Worm (Caenorhabditis elegans) whole organism, L3 larva: ENCODE results near the gene Y57G11C.28.

Source experiments
- R02D3.7 ChIP-seq: fragments of 150-350 bp; optimal IDR thresholded peaks from 2 replicates; lab custom pipeline; 2014; ENCODE audit warnings: missing biosample characterization, missing genetic modification characterization
- ZK546.5 ChIP-seq: sonication (generic microtip); optimal IDR thresholded peaks from 2 replicates; lab custom pipeline; 2017; ENCODE audit warnings: missing biosample characterization, missing genetic modification characterization
- ama-1 ChIP-seq: fragments of 150-350 bp; optimal IDR thresholded peaks from 2 replicates; lab custom pipeline; 2018
- egl-27 ChIP-seq: sonication (generic microtip); optimal IDR thresholded peaks from 4 replicates; lab custom pipeline; 2017; ENCODE audit warnings: missing biosample characterization, missing genetic modification reagents, missing genetic modification characterization
- elt-3 ChIP-seq, 3 experiments: fragments of 150-350 bp in 1 of 3; sonication (generic microtip) in 2 of 3; optimal IDR thresholded peaks; 2 replicates in 2 of 3; 4 replicates in 1 of 3; lab custom pipeline; 2014 to 2017; ENCODE audit warnings: missing biosample characterization in 3 of 3, missing genetic modification characterization in 3 of 3
- fkh-2 ChIP-seq: fragments of 150-350 bp; optimal IDR thresholded peaks from 2 replicates; lab custom pipeline; 2014; ENCODE audit warnings: missing biosample characterization, missing genetic modification reagents, missing genetic modification characterization
- lin-15B ChIP-seq: fragments of 150-350 bp; optimal IDR thresholded peaks from 2 replicates; lab custom pipeline; 2014; ENCODE audit warnings: missing biosample characterization, missing genetic modification characterization
- mdl-1 ChIP-seq: fragments of 150-350 bp; optimal IDR thresholded peaks from 2 replicates; lab custom pipeline; 2014; ENCODE audit warnings: missing biosample characterization, missing genetic modification characterization
- nhr-11 ChIP-seq: fragments of 150-350 bp; optimal IDR thresholded peaks from 2 replicates; lab custom pipeline; 2014; ENCODE audit warnings: missing biosample characterization, missing genetic modification characterization
- nhr-25 ChIP-seq: sonication (generic microtip); optimal IDR thresholded peaks from 2 replicates; lab custom pipeline; 2017; ENCODE audit warnings: missing biosample characterization, missing genetic modification characterization
- nhr-28 ChIP-seq: fragments of 150-350 bp; optimal IDR thresholded peaks from 2 replicates; lab custom pipeline; 2014; ENCODE audit warnings: missing biosample characterization, missing genetic modification characterization
- ztf-11 ChIP-seq: fragments of 150-350 bp; optimal IDR thresholded peaks from 2 replicates; lab custom pipeline; 2014; ENCODE audit warnings: missing biosample characterization, missing genetic modification characterization

ce11 chrIV:14978204-14978603 lies 48.7 kb downstream of the Y57G11C.28 start:
- TF ChIP-seq lin-15B (tag; lab: Kevin White, UChicago) = no peak
- TF ChIP-seq nhr-25 (tag; lab: Kevin White, UChicago) = no peak
- TF ChIP-seq egl-27 (tag; lab: Kevin White, UChicago) = no peak
- TF ChIP-seq mdl-1 (tag; lab: Kevin White, UChicago) = no peak
- no peak for TF ChIP-seq ZK546.5 (tag; lab: Kevin White, UChicago)
- no peak for TF ChIP-seq ztf-11
- no peak for TF ChIP-seq nhr-11 (tag; lab: Kevin White, UChicago)
- TF ChIP-seq ama-1 (lab: Kevin White, UChicago) = no peak
- no peak for TF ChIP-seq fkh-2 (tag; lab: Kevin White, UChicago)
- no peak for TF ChIP-seq R02D3.7 (tag; lab: Kevin White, UChicago)
- TF ChIP-seq nhr-28 (tag; lab: Kevin White, UChicago) = no peak
- no peak for TF ChIP-seq elt-3 (tag; optimal IDR thresholded peaks at IDR 0.05; lab: Kevin White, UChicago)
